Worm (Caenorhabditis elegans) whole organism, L1 larva: ENCODE results near the gene cks-1.

Experiments
- C16A3.4 ChIP-seq: fragments of 150-350 bp; optimal IDR thresholded peaks from 2 replicates; lab custom pipeline; 2014; ENCODE audit warnings: missing biosample characterization, missing genetic modification characterization
- C34B4.2 ChIP-seq: sonication (generic microtip); optimal IDR thresholded peaks from 2 replicates; lab custom pipeline; 2017; ENCODE audit warnings: mild to moderate bottlenecking, missing genetic modification characterization, missing compliant biosample characterization
- F16B12.6 ChIP-seq: fragments of 150-350 bp; optimal IDR thresholded peaks from 2 replicates; lab custom pipeline; 2014; ENCODE audit warnings: missing biosample characterization, missing genetic modification characterization
- Y116A8C.19 ChIP-seq: sonication (generic microtip); optimal IDR thresholded peaks from 2 replicates; lab custom pipeline; 2016; ENCODE audit warnings: missing compliant biosample characterization, missing genetic modification characterization, borderline replicate concordance
- aly-2 ChIP-seq: fragments of 150-350 bp; optimal IDR thresholded peaks from 2 replicates; lab custom pipeline; 2014; ENCODE audit warnings: missing biosample characterization, missing genetic modification characterization
- blmp-1 ChIP-seq: fragments of 150-350 bp; optimal IDR thresholded peaks from 2 replicates; lab custom pipeline; 2014; ENCODE audit warnings: missing biosample characterization, missing genetic modification characterization
- ceh-82 ChIP-seq, 3 experiments: fragments of 150-350 bp in 1 of 3; sonication (generic microtip) in 2 of 3; optimal IDR thresholded peaks; 2 replicates each; lab custom pipeline; 2014 to 2017; ENCODE audit warnings: missing biosample characterization in 3 of 3, missing genetic modification characterization in 3 of 3
- ceh-88 ChIP-seq: fragments of 200-800 bp; sonication (Bioruptor generic); IDR thresholded peaks from 2 replicates; pipeline ENCODE4 v1.3.6; 2022; ENCODE audit warnings: missing genetic modification characterization, missing compliant biosample characterization
- dsc-1 ChIP-seq: sonication (generic microtip); optimal IDR thresholded peaks from 2 replicates; lab custom pipeline; 2016; ENCODE audit warnings: mild to moderate bottlenecking, missing genetic modification characterization, missing compliant biosample characterization
- efl-3 ChIP-seq: fragments of 200-800 bp; sonication (Bioruptor generic); optimal IDR thresholded peaks from 2 replicates; lab custom pipeline; 2018; ENCODE audit warnings: mild to moderate bottlenecking, missing genetic modification characterization, missing compliant biosample characterization
- egl-13 ChIP-seq: sonication (generic microtip); optimal IDR thresholded peaks from 2 replicates; lab custom pipeline; 2016; ENCODE audit warnings: missing genotype, missing genetic modification reagents, missing genetic modification characterization, missing compliant biosample characterization
- elt-2 ChIP-seq: sonication (generic microtip); optimal IDR thresholded peaks from 2 replicates; lab custom pipeline; 2016; ENCODE audit warnings: missing genetic modification characterization, mild to moderate bottlenecking, inconsistent platforms, missing compliant biosample characterization, missing genetic modification reagents
- elt-3 ChIP-seq, 6 experiments: fragments of 150-350 bp in 1 of 6; sonication (generic microtip); optimal IDR thresholded peaks; 2 replicates each; lab custom pipeline; 2017 to 2018; ENCODE audit warnings: missing biosample characterization in 6 of 6, missing genetic modification characterization in 6 of 6, inconsistent platforms in 1 of 6
- ets-5 ChIP-seq: fragments of 200-800 bp; sonication (Bioruptor generic); IDR thresholded peaks from 2 replicates; pipeline ENCODE4 v1.3.6; 2022; ENCODE audit warnings: missing genetic modification characterization, missing compliant biosample characterization
- fkh-10 ChIP-seq: sonication (generic microtip); optimal IDR thresholded peaks from 2 replicates; lab custom pipeline; 2017; ENCODE audit warnings: missing biosample characterization, missing genetic modification reagents, missing genetic modification characterization
- fkh-4 ChIP-seq: sonication (generic microtip); optimal IDR thresholded peaks from 2 replicates; lab custom pipeline; 2016; ENCODE audit warnings: missing compliant biosample characterization, missing genetic modification characterization, borderline replicate concordance
- fkh-8 ChIP-seq: sonication (generic microtip); optimal IDR thresholded peaks from 2 replicates; lab custom pipeline; 2016; ENCODE audit warnings: mild to moderate bottlenecking, missing genetic modification characterization, missing compliant biosample characterization
- fos-1 ChIP-seq: fragments of 150-350 bp; optimal IDR thresholded peaks from 2 replicates; lab custom pipeline; 2014; ENCODE audit warnings: missing biosample characterization, missing genetic modification characterization
- hpl-2 ChIP-seq: fragments of 150-350 bp; optimal IDR thresholded peaks from 2 replicates; lab custom pipeline; 2014; ENCODE audit warnings: missing biosample characterization, missing genetic modification reagents, missing genetic modification characterization
- isw-1 ChIP-seq: fragments of 200-800 bp; sonication (Bioruptor generic); IDR thresholded peaks from 2 replicates; pipeline ENCODE4 v1.3.6; 2022; ENCODE audit warnings: missing genetic modification characterization, missing compliant biosample characterization
- jun-1 ChIP-seq: fragments of 150-350 bp; optimal IDR thresholded peaks from 2 replicates; lab custom pipeline; 2014; ENCODE audit warnings: missing biosample characterization, missing genetic modification reagents, missing genetic modification characterization
- lin-13 ChIP-seq: fragments of 150-350 bp; optimal IDR thresholded peaks from 2 replicates; lab custom pipeline; 2014; ENCODE audit warnings: missing biosample characterization, missing genetic modification reagents, missing genetic modification characterization
- lin-15B ChIP-seq: fragments of 150-350 bp; sonication (generic microtip); optimal IDR thresholded peaks from 3 replicates; lab custom pipeline; 2014; ENCODE audit warnings: missing biosample characterization, missing genetic modification characterization
- lin-35 ChIP-seq, 2 experiments: fragments of 150-350 bp; optimal IDR thresholded peaks; 2 replicates each; lab custom pipeline; 2014; ENCODE audit warnings: missing biosample characterization in 2 of 2, missing genetic modification characterization in 2 of 2, missing genetic modification reagents in 2 of 2
- lsy-2 ChIP-seq, 2 experiments: fragments of 150-350 bp; optimal IDR thresholded peaks; 2 replicates each; lab custom pipeline; 2014; ENCODE audit warnings: missing biosample characterization in 2 of 2, missing genetic modification characterization in 2 of 2
- nhr-12 ChIP-seq: sonication (generic microtip); optimal IDR thresholded peaks from 2 replicates; lab custom pipeline; 2017; ENCODE audit warnings: missing biosample characterization, missing genetic modification characterization
- nhr-19 ChIP-seq: fragments of 200-800 bp; sonication (Bioruptor generic); conservative IDR thresholded peaks from 2 replicates; pipeline ENCODE4 v1.3.6; 2022; ENCODE audit warnings: missing genetic modification characterization, missing compliant biosample characterization
- nhr-20 ChIP-seq: sonication (generic microtip); optimal IDR thresholded peaks from 2 replicates; lab custom pipeline; 2016; ENCODE audit warnings: mild to moderate bottlenecking, missing genetic modification characterization, missing compliant biosample characterization
- nhr-237 ChIP-seq: fragments of 150-350 bp; optimal IDR thresholded peaks from 2 replicates; lab custom pipeline; 2014; ENCODE audit warnings: missing biosample characterization, missing genetic modification characterization
- nhr-28 ChIP-seq: fragments of 150-350 bp; optimal IDR thresholded peaks from 2 replicates; lab custom pipeline; 2014; ENCODE audit warnings: missing biosample characterization, missing genetic modification characterization
- nhr-47 ChIP-seq: sonication (generic microtip); optimal IDR thresholded peaks from 2 replicates; lab custom pipeline; 2016; ENCODE audit warnings: mild to moderate bottlenecking, missing genetic modification characterization, moderate library complexity, missing compliant biosample characterization
- nhr-90 ChIP-seq: sonication (generic microtip); optimal IDR thresholded peaks from 2 replicates; lab custom pipeline; 2016; ENCODE audit warnings: mild to moderate bottlenecking, missing genetic modification characterization, missing compliant biosample characterization; ENCODE audit not compliant: poor library complexity
- pqm-1 ChIP-seq: sonication (generic microtip); optimal IDR thresholded peaks from 3 replicates; lab custom pipeline; 2017; ENCODE audit warnings: missing biosample characterization, missing genetic modification characterization
- skn-1 ChIP-seq: fragments of 150-350 bp; optimal IDR thresholded peaks from 2 replicates; lab custom pipeline; 2014; ENCODE audit warnings: missing biosample characterization, missing genetic modification characterization
- snpc-4 ChIP-seq: fragments of 150-350 bp; optimal IDR thresholded peaks from 2 replicates; lab custom pipeline; 2014; ENCODE audit warnings: missing biosample characterization, missing genetic modification characterization
- sox-4 ChIP-seq: sonication (generic microtip); optimal IDR thresholded peaks from 2 replicates; lab custom pipeline; 2016; ENCODE audit warnings: missing genetic modification characterization, missing compliant biosample characterization
- sptf-1 ChIP-seq: fragments of 150-350 bp; optimal IDR thresholded peaks from 2 replicates; lab custom pipeline; 2014; ENCODE audit warnings: missing biosample characterization, missing genetic modification characterization
- swsn-7 ChIP-seq: sonication (generic microtip); optimal IDR thresholded peaks from 2 replicates; lab custom pipeline; 2016; ENCODE audit warnings: missing genetic modification characterization, missing compliant biosample characterization
- tbx-2 ChIP-seq: sonication (generic microtip); optimal IDR thresholded peaks from 2 replicates; lab custom pipeline; 2016; ENCODE audit warnings: missing genetic modification characterization, missing compliant biosample characterization
- tlp-1 ChIP-seq: fragments of 150-350 bp; optimal IDR thresholded peaks from 2 replicates; lab custom pipeline; 2014; ENCODE audit warnings: missing biosample characterization, missing genetic modification characterization
- unc-130 ChIP-seq: fragments of 150-350 bp; optimal IDR thresholded peaks from 2 replicates; lab custom pipeline; 2017; ENCODE audit warnings: missing biosample characterization, missing genetic modification characterization, inconsistent platforms
- unc-30 ChIP-seq: sonication (generic microtip); optimal IDR thresholded peaks from 2 replicates; lab custom pipeline; 2017; ENCODE audit warnings: missing biosample characterization, missing genetic modification characterization
- unc-62 ChIP-seq: fragments of 150-350 bp; optimal IDR thresholded peaks from 2 replicates; lab custom pipeline; 2014; ENCODE audit warnings: missing biosample characterization, missing genetic modification reagents, missing genetic modification characterization
- unc-86 ChIP-seq: sonication (generic microtip); optimal IDR thresholded peaks from 2 replicates; lab custom pipeline; 2016; ENCODE audit warnings: missing genetic modification characterization, missing compliant biosample characterization
- unc-98 ChIP-seq: fragments of 200-800 bp; sonication (Bioruptor generic); IDR thresholded peaks from 2 replicates; pipeline ENCODE4 v1.3.6; 2022; ENCODE audit warnings: missing genetic modification characterization, missing compliant biosample characterization
- vab-15 ChIP-seq: sonication (generic microtip); optimal IDR thresholded peaks from 2 replicates; lab custom pipeline; 2017; ENCODE audit warnings: missing genotype, mild to moderate bottlenecking, missing genetic modification characterization, missing compliant biosample characterization
- zag-1 ChIP-seq: fragments of 150-350 bp; optimal IDR thresholded peaks from 2 replicates; lab custom pipeline; 2014; ENCODE audit warnings: missing biosample characterization, missing genetic modification characterization
- ztf-11 ChIP-seq, 2 experiments: sonication (generic microtip); optimal IDR thresholded peaks; 2 replicates each; lab custom pipeline; 2016 to 2017; ENCODE audit warnings: missing genetic modification characterization in 2 of 2, missing biosample characterization in 1 of 2, missing compliant biosample characterization in 1 of 2
- ztf-4 ChIP-seq: fragments of 150-350 bp; optimal IDR thresholded peaks from 2 replicates; lab custom pipeline; 2014; ENCODE audit warnings: missing biosample characterization, missing genetic modification characterization

cks-1 gene

ce11 chrIV:8498773-8499360 lies 14.9 kb upstream of the cks-1 start, which contains the start of the genes acdh-13 and mesp-1 (continued):
- TF ChIP-seq fos-1 (tag; lab: Kevin White, UChicago) (no peak), sptf-1 (tag; lab: Kevin White, UChicago) (no peak), fkh-8 (tag; lab: Kevin White, UChicago) (peak; percentile 29), nhr-237 (tag; lab: Kevin White, UChicago) (no peak), tbx-2 (tag; lab: Kevin White, UChicago) (peak; percentile 58), unc-86 (tag; lab: Kevin White, UChicago) (peak; percentile 10), ets-5 (GFP tag; lab: Robert Waterston, UW) (no peak), Y116A8C.19 (tag; lab: Kevin White, UChicago) (no peak), elt-3 (tag; optimal IDR thresholded peaks at IDR 0.05; lab: Kevin White, UChicago) (peak in 1 of 6 experiments; percentile 27), lin-35 (GFP tag; optimal IDR thresholded peaks at IDR 0.05; lab: Kevin White, UChicago) (peak; percentile 92 to 94), lin-13 (GFP tag; lab: Kevin White, UChicago) (peak; percentile 3), unc-30 (tag; lab: Kevin White, UChicago) (no peak), nhr-12 (tag; lab: Kevin White, UChicago) (no peak), C34B4.2 (no peak), nhr-90 (tag; lab: Kevin White, UChicago) (peak; percentile 64), vab-15 (tag; lab: Kevin White, UChicago) (no peak), fkh-10 (GFP tag; lab: Kevin White, UChicago) (no peak), zag-1 (no peak), elt-2 (peak; percentile 20), dsc-1 (tag; lab: Kevin White, UChicago) (peak; percentile 46), ceh-88 (GFP tag; lab: Robert Waterston, UW) (no peak), F16B12.6 (tag; lab: Kevin White, UChicago) (peak; percentile 8), hpl-2 (GFP tag; lab: Kevin White, UChicago) (no peak), swsn-7 (tag; lab: Kevin White, UChicago) (peak; percentile 43), jun-1 (tag; lab: Kevin White, UChicago) (no peak), aly-2 (tag; lab: Kevin White, UChicago) (no peak), egl-13 (tag; lab: Kevin White, UChicago) (peak; percentile 61), unc-130 (tag; lab: Kevin White, UChicago) (no peak), isw-1 (GFP tag; lab: Robert Waterston, UW) (no peak), nhr-28 (tag; lab: Kevin White, UChicago) (no peak), skn-1 (tag; lab: Kevin White, UChicago) (peak; percentile 31), nhr-19 (no peak), unc-98 (GFP tag; lab: Robert Waterston, UW) (no peak)

- TF ChIP-seq ceh-82 (tag; optimal IDR thresholded peaks at IDR 0.05; lab: Kevin White, UChicago), result no peak
- no peak for TF ChIP-seq elt-2
- TF ChIP-seq fkh-4, result no peak
- no peak for TF ChIP-seq snpc-4 (tag; lab: Kevin White, UChicago)
- TF ChIP-seq hpl-2 (GFP tag; lab: Kevin White, UChicago), result no peak
- TF ChIP-seq C16A3.4 (tag; lab: Kevin White, UChicago), result no peak
- no peak for TF ChIP-seq blmp-1
- no peak for TF ChIP-seq fkh-8 (tag; lab: Kevin White, UChicago)
- no peak for TF ChIP-seq skn-1 (tag; lab: Kevin White, UChicago)
- no peak for TF ChIP-seq ceh-88 (GFP tag; lab: Robert Waterston, UW)
- no peak for TF ChIP-seq tlp-1 (tag; lab: Kevin White, UChicago)
Observed at ce11 chrIV:8499956-8500355, 13.8 kb upstream of the cks-1 start.

ce11 chrIV:8501382-8501781 lies 12.3 kb upstream of the cks-1 start, which contains the start of gene C28C12.1:
Gene C28C12.1, plus strand, starts transcription at chrIV:8501682.
- TF ChIP-seq unc-130 (tag; lab: Kevin White, UChicago) (no peak), pqm-1 (tag; lab: Kevin White, UChicago) (no peak), nhr-28 (tag; lab: Kevin White, UChicago) (no peak), efl-3 (GFP tag; lab: Kevin White, UChicago) (no peak), lsy-2 (tag; optimal IDR thresholded peaks at IDR 0.05; lab: Kevin White, UChicago) (no peak), unc-86 (tag; lab: Kevin White, UChicago) (no peak), unc-62 (GFP tag; lab: Kevin White, UChicago) (no peak), ztf-4 (tag; lab: Kevin White, UChicago) (no peak), sptf-1 (tag; lab: Kevin White, UChicago) (no peak), ets-5 (GFP tag; lab: Robert Waterston, UW) (no peak), nhr-47 (tag; lab: Kevin White, UChicago) (no peak), lin-15B (tag; lab: Kevin White, UChicago) (no peak), ztf-11 (tag; optimal IDR thresholded peaks at IDR 0.05; lab: Kevin White, UChicago) (no peak), nhr-19 (no peak), nhr-20 (no peak), elt-2 (no peak), ceh-88 (GFP tag; lab: Robert Waterston, UW) (no peak), sox-4 (tag; lab: Kevin White, UChicago) (no peak)
- TF ChIP-seq, all 84 proteins: peak for 0
